Fruit fly (Drosophila melanogaster) whole organism, embryonic: ENCODE measurements around the gene ATPsynepsilonL.

Source experiments
- CG10959 ChIP-seq: fragments of 200-800 bp; sonication (Bioruptor generic); IDR thresholded peaks from 2 replicates; pipeline ENCODE4 v1.3.6; 2022; ENCODE audit warnings: missing biosample characterization, missing genetic modification characterization
- CG10979 ChIP-seq: fragments of 200-800 bp; sonication (Bioruptor generic); optimal IDR thresholded peaks from 2 replicates; lab custom pipeline; 2018; ENCODE audit warnings: missing biosample characterization, mild to moderate bottlenecking, missing genetic modification characterization, moderate library complexity
- CG11085 ChIP-seq: fragments of 200-800 bp; sonication (Bioruptor generic); IDR thresholded peaks from 2 replicates; pipeline ENCODE4 v1.3.6; 2022; ENCODE audit warnings: missing biosample characterization, missing genetic modification characterization
- CG12071 ChIP-seq: fragments of 200-800 bp; sonication (Bioruptor generic); optimal IDR thresholded peaks from 3 replicates; lab custom pipeline; 2018; ENCODE audit warnings: missing biosample characterization, mild to moderate bottlenecking, missing genetic modification characterization
- CG15269 ChIP-seq: fragments of 200-800 bp; sonication (Bioruptor generic); optimal IDR thresholded peaks from 2 replicates; lab custom pipeline; 2018; ENCODE audit warnings: missing biosample characterization, mild to moderate bottlenecking, missing genetic modification characterization, moderate library complexity
- CG17568 ChIP-seq: fragments of 200-800 bp; sonication (Bioruptor generic); optimal IDR thresholded peaks from 2 replicates; lab custom pipeline; 2018; ENCODE audit warnings: missing biosample characterization, mild to moderate bottlenecking, missing genetic modification characterization, moderate library complexity
- CG32772 ChIP-seq: fragments of 200-800 bp; sonication (Bioruptor generic); IDR thresholded peaks from 2 replicates; pipeline ENCODE4 v1.3.6; 2022; ENCODE audit warnings: missing biosample characterization, missing genetic modification characterization
- CG42726 ChIP-seq: fragments of 200-800 bp; sonication (Bioruptor generic); IDR thresholded peaks from 2 replicates; pipeline ENCODE4 v1.3.6; 2022; ENCODE audit warnings: missing biosample characterization, missing genetic modification characterization; ENCODE audit not compliant: partially characterized antibody
- CG4404 ChIP-seq: fragments of 200-800 bp; sonication (Bioruptor generic); IDR thresholded peaks from 2 replicates; pipeline ENCODE4 v1.3.6; 2022; ENCODE audit warnings: missing biosample characterization, missing genetic modification characterization
- CG6813 ChIP-seq: fragments of 200-800 bp; sonication (Bioruptor generic); optimal IDR thresholded peaks from 2 replicates; lab custom pipeline; 2017; ENCODE audit warnings: missing biosample characterization, missing genetic modification characterization, mild to moderate bottlenecking, moderate library complexity, missing genetic modification reagents
- CG7745 ChIP-seq: fragments of 200-800 bp; sonication (Bioruptor generic); optimal IDR thresholded peaks from 2 replicates; lab custom pipeline; 2018; ENCODE audit warnings: missing biosample characterization, mild to moderate bottlenecking, missing genetic modification characterization, moderate library complexity
- CG8478 ChIP-seq: fragments of >200 bp; optimal IDR thresholded peaks from 2 replicates; lab custom pipeline; 2018
- Eip74EF ChIP-seq, 2 experiments: fragments of 200-800 bp in 1 of 2; fragments of >200 bp in 1 of 2; sonication (Bioruptor generic) in 1 of 2; optimal IDR thresholded peaks; 2 replicates each; lab custom pipeline; 2017 to 2019; ENCODE audit warnings: missing biosample characterization in 2 of 2, missing genetic modification characterization in 2 of 2, mild to moderate bottlenecking in 1 of 2, moderate library complexity in 1 of 2
- HLH3B ChIP-seq: fragments of 200-800 bp; sonication (Bioruptor generic); IDR thresholded peaks from 2 replicates; pipeline ENCODE4 v1.3.6; 2022; ENCODE audit warnings: missing biosample characterization, missing genetic modification characterization
- HLH54F ChIP-seq: fragments of 200-800 bp; sonication (Bioruptor generic); optimal IDR thresholded peaks from 3 replicates; lab custom pipeline; 2016; ENCODE audit warnings: missing biosample characterization, missing genetic modification characterization
- Hand ChIP-seq: fragments of 200-800 bp; sonication (Bioruptor generic); optimal IDR thresholded peaks from 2 replicates; lab custom pipeline; 2017; ENCODE audit warnings: mild to moderate bottlenecking, missing biosample characterization, missing genetic modification reagents, missing genetic modification characterization
- HmgD ChIP-seq: fragments of 200-800 bp; sonication (Bioruptor generic); optimal IDR thresholded peaks from 3 replicates; lab custom pipeline; 2016; ENCODE audit warnings: missing biosample characterization, missing genetic modification characterization
- Hr51 ChIP-seq, 2 experiments: fragments of 200-800 bp; sonication (Bioruptor generic); optimal IDR thresholded peaks; 2 replicates in 1 of 2; 3 replicates in 1 of 2; lab custom pipeline; 2016 to 2018; ENCODE audit warnings: missing biosample characterization in 2 of 2, missing genetic modification characterization in 2 of 2, mild to moderate bottlenecking in 1 of 2, moderate library complexity in 1 of 2
- Hr78 ChIP-seq, 2 experiments: fragments of 200-800 bp in 1 of 2; fragments of >200 bp in 1 of 2; sonication (Bioruptor generic) in 1 of 2; optimal IDR thresholded peaks; 2 replicates each; lab custom pipeline; 2017 to 2019; ENCODE audit warnings: missing biosample characterization in 2 of 2, missing genetic modification characterization in 2 of 2, mild to moderate bottlenecking in 1 of 2, moderate library complexity in 1 of 2
- Mrtf ChIP-seq: fragments of 200-800 bp; sonication (Bioruptor generic); IDR thresholded peaks from 3 replicates; pipeline ENCODE4 v1.3.6; 2022; ENCODE audit warnings: missing biosample characterization, missing genetic modification characterization
- Ptx1 ChIP-seq: fragments of 200-800 bp; sonication (Bioruptor generic); IDR thresholded peaks from 2 replicates; pipeline ENCODE4 v1.3.6; 2022; ENCODE audit warnings: missing biosample characterization, missing genetic modification characterization
- Rx ChIP-seq: fragments of 200-800 bp; sonication (Bioruptor generic); IDR thresholded peaks from 2 replicates; pipeline ENCODE4 v1.3.6; 2022; ENCODE audit warnings: missing biosample characterization, missing genetic modification characterization
- Usf ChIP-seq: fragments of 200-800 bp; sonication (Bioruptor generic); optimal IDR thresholded peaks from 2 replicates; lab custom pipeline; 2017; ENCODE audit warnings: missing genotype, missing biosample characterization, missing genetic modification characterization
- ato ChIP-seq: fragments of 200-800 bp; sonication (Bioruptor generic); IDR thresholded peaks from 2 replicates; pipeline ENCODE4 v1.3.6; 2022; ENCODE audit warnings: missing biosample characterization, missing genetic modification characterization; ENCODE audit not compliant: partially characterized antibody
- bbx ChIP-seq: fragments of 200-800 bp; sonication (Bioruptor generic); IDR thresholded peaks from 2 replicates; pipeline ENCODE4 v1.3.6; 2022; ENCODE audit warnings: missing biosample characterization, missing genetic modification characterization; ENCODE audit not compliant: partially characterized antibody
- cad ChIP-seq: fragments of >200 bp; optimal IDR thresholded peaks from 2 replicates; lab custom pipeline; 2017; ENCODE audit warnings: missing biosample characterization, missing genetic modification characterization
- crp ChIP-seq, 2 experiments: fragments of 200-800 bp; sonication (Bioruptor generic); optimal IDR thresholded peaks; 2 replicates in 1 of 2; 3 replicates in 1 of 2; lab custom pipeline; 2017; ENCODE audit warnings: missing biosample characterization in 2 of 2, missing genetic modification characterization in 2 of 2, mild to moderate bottlenecking in 1 of 2, moderate library complexity in 1 of 2
- dan ChIP-seq: fragments of 200-800 bp; sonication (Bioruptor generic); IDR thresholded peaks from 2 replicates; pipeline ENCODE4 v1.3.6; 2022; ENCODE audit warnings: missing biosample characterization, missing genetic modification characterization
- danr ChIP-seq: fragments of 200-800 bp; sonication (Bioruptor generic); IDR thresholded peaks from 2 replicates; pipeline ENCODE4 v1.3.6; 2022; ENCODE audit warnings: missing biosample characterization, missing genetic modification characterization
- dimm ChIP-seq: fragments of 200-800 bp; sonication (Bioruptor generic); IDR thresholded peaks from 2 replicates; pipeline ENCODE4 v1.3.6; 2022; ENCODE audit warnings: missing biosample characterization, missing genetic modification characterization
- dpn ChIP-seq, 2 experiments: fragments of 200-800 bp; sonication (Bioruptor generic); optimal IDR thresholded peaks; 3 replicates each; lab custom pipeline; 2016; ENCODE audit warnings: missing biosample characterization in 2 of 2, missing genetic modification characterization in 2 of 2
- emc ChIP-seq: fragments of 200-800 bp; sonication (Bioruptor generic); optimal IDR thresholded peaks from 2 replicates; lab custom pipeline; 2016; ENCODE audit warnings: missing biosample characterization, missing genetic modification characterization
- ftz-f1 ChIP-seq: fragments of 200-800 bp; sonication (Bioruptor generic); optimal IDR thresholded peaks from 2 replicates; lab custom pipeline; 2016; ENCODE audit warnings: missing biosample characterization, missing genetic modification characterization
- fu2 ChIP-seq: fragments of 200-800 bp; sonication (Bioruptor generic); optimal IDR thresholded peaks from 2 replicates; lab custom pipeline; 2016; ENCODE audit warnings: missing biosample characterization, missing genetic modification characterization
- her ChIP-seq: fragments of 200-800 bp; sonication (Bioruptor generic); optimal IDR thresholded peaks from 2 replicates; lab custom pipeline; 2016; ENCODE audit warnings: missing biosample characterization, missing genetic modification characterization
- jumu ChIP-seq: fragments of 200-800 bp; sonication (Bioruptor generic); optimal IDR thresholded peaks from 3 replicates; lab custom pipeline; 2016; ENCODE audit warnings: missing biosample characterization, missing genetic modification characterization
- ken ChIP-seq: fragments of 200-800 bp; sonication (Bioruptor generic); IDR thresholded peaks from 3 replicates; pipeline ENCODE4 v1.3.6; 2022; ENCODE audit warnings: missing biosample characterization, missing genetic modification characterization
- luna ChIP-seq: fragments of 200-800 bp; sonication (Bioruptor generic); optimal IDR thresholded peaks from 2 replicates; lab custom pipeline; 2016; ENCODE audit warnings: missing biosample characterization, missing genetic modification characterization
- maf-S ChIP-seq: fragments of 200-800 bp; sonication (Bioruptor generic); optimal IDR thresholded peaks from 2 replicates; lab custom pipeline; 2016; ENCODE audit warnings: missing biosample characterization, missing genetic modification characterization
- nmo ChIP-seq: fragments of 200-800 bp; sonication (Bioruptor generic); optimal IDR thresholded peaks from 2 replicates; lab custom pipeline; 2018; ENCODE audit warnings: missing biosample characterization, mild to moderate bottlenecking, missing genetic modification characterization, moderate library complexity
- oc ChIP-seq: fragments of 200-800 bp; sonication (Bioruptor generic); optimal IDR thresholded peaks from 2 replicates; lab custom pipeline; 2018; ENCODE audit warnings: missing biosample characterization, mild to moderate bottlenecking, missing genetic modification characterization, moderate library complexity
- pfk ChIP-seq: fragments of 200-800 bp; sonication (Bioruptor generic); optimal IDR thresholded peaks from 2 replicates; lab custom pipeline; 2018; ENCODE audit warnings: missing biosample characterization, mild to moderate bottlenecking, missing genetic modification characterization, moderate library complexity
- pum ChIP-seq: fragments of 200-800 bp; sonication (Bioruptor generic); optimal IDR thresholded peaks from 2 replicates; lab custom pipeline; 2016; ENCODE audit warnings: missing biosample characterization, missing genetic modification characterization
- ro ChIP-seq: fragments of 200-800 bp; sonication (Bioruptor generic); IDR thresholded peaks from 2 replicates; pipeline ENCODE4 v1.3.6; 2022; ENCODE audit warnings: missing biosample characterization, missing genetic modification characterization
- slou ChIP-seq: fragments of 200-800 bp; sonication (Bioruptor generic); optimal IDR thresholded peaks from 3 replicates; lab custom pipeline; 2016; ENCODE audit warnings: missing biosample characterization, missing genetic modification characterization
- unpg ChIP-seq: fragments of 200-800 bp; sonication (Bioruptor generic); optimal IDR thresholded peaks from 3 replicates; lab custom pipeline; 2018; ENCODE audit warnings: missing biosample characterization, mild to moderate bottlenecking, missing genetic modification characterization, moderate library complexity
- wek ChIP-seq: fragments of 200-800 bp; sonication (Bioruptor generic); optimal IDR thresholded peaks from 3 replicates; lab custom pipeline; 2018; ENCODE audit warnings: missing biosample characterization, mild to moderate bottlenecking, missing genetic modification characterization, moderate library complexity
- wor ChIP-seq: fragments of 200-800 bp; sonication (Bioruptor generic); IDR thresholded peaks from 2 replicates; pipeline ENCODE4 v1.3.6; 2022; ENCODE audit warnings: missing biosample characterization, missing genetic modification characterization

Gene ATPsynepsilonL

dm6 chr3R:10139649-10140598 lies 18.4 kb downstream of the ATPsynepsilonL start, which contains the start of gene tws (continued):
- TF ChIP-seq Eip74EF (GFP tag; optimal IDR thresholded peaks at IDR 0.05; lab: Kevin White, UChicago): peak in 1 of 2 experiments; percentile 36
- TF ChIP-seq maf-S (GFP tag; lab: Kevin White, UChicago): peak; percentile 24
- TF ChIP-seq luna: no peak
- peak; percentile 29 for TF ChIP-seq CG10979 (tag; lab: Kevin White, UChicago)
- no peak for TF ChIP-seq crp (GFP tag; optimal IDR thresholded peaks at IDR 0.05; lab: Kevin White, UChicago)
- TF ChIP-seq dpn (GFP tag; optimal IDR thresholded peaks at IDR 0.05; lab: Kevin White, UChicago): peak in 1 of 2 experiments; percentile 48
- TF ChIP-seq CG10959: no peak
- peak; percentile 23 for TF ChIP-seq nmo (GFP tag; lab: Kevin White, UChicago)
- TF ChIP-seq dan (GFP tag; lab: Robert Waterston, UW): no peak
- TF ChIP-seq her (GFP tag; lab: Kevin White, UChicago): peak; percentile 74
- no peak for TF ChIP-seq bbx (GFP tag; lab: Robert Waterston, UW)
- 0 out of 3 replicates have a peak, but pooled peaks have one; percentile 48 for TF ChIP-seq Mrtf (GFP tag; lab: Robert Waterston, UW)
- no peak for TF ChIP-seq Rx (GFP tag; lab: Robert Waterston, UW)
- no peak for TF ChIP-seq slou (GFP tag; lab: Kevin White, UChicago)
- no peak for TF ChIP-seq CG42726 (GFP tag; lab: Robert Waterston, UW)
- no peak for TF ChIP-seq CG7745 (tag; lab: Kevin White, UChicago)
- TF ChIP-seq wor (GFP tag; lab: Robert Waterston, UW): no peak
- TF ChIP-seq CG15269 (tag; lab: Kevin White, UChicago): peak; percentile 65
- no peak for TF ChIP-seq CG8478 (lab: Kevin White, UChicago)
- no peak for TF ChIP-seq CG32772
- no peak for TF ChIP-seq Usf (GFP tag; lab: Kevin White, UChicago)
- no peak for TF ChIP-seq HmgD (GFP tag; lab: Kevin White, UChicago)
- TF ChIP-seq CG12071 (GFP tag; lab: Kevin White, UChicago): peak; percentile 81
- peak; percentile 60 for TF ChIP-seq CG17568
- TF ChIP-seq HLH3B (GFP tag; lab: Robert Waterston, UW): 0 out of 2 replicates have a peak, but pooled peaks have one; percentile 5
- no peak for TF ChIP-seq danr (GFP tag; lab: Robert Waterston, UW)
- peak; percentile 69 for TF ChIP-seq unpg (GFP tag; lab: Kevin White, UChicago)
- peak; percentile 67 for TF ChIP-seq wek (GFP tag; lab: Kevin White, UChicago)
- TF ChIP-seq CG11085 (GFP tag; lab: Robert Waterston, UW): no peak
- no peak for TF ChIP-seq CG4404 (GFP tag; lab: Robert Waterston, UW)
- no peak for TF ChIP-seq CG6813 (GFP tag; lab: Kevin White, UChicago)
- peak; percentile 44 for TF ChIP-seq Ptx1 (GFP tag; lab: Robert Waterston, UW)
- TF ChIP-seq Hr51 (GFP tag; optimal IDR thresholded peaks at IDR 0.05; lab: Kevin White, UChicago): peak in 1 of 2 experiments; percentile 61
- no peak for TF ChIP-seq pum (GFP tag; lab: Kevin White, UChicago)
- TF ChIP-seq ken (GFP tag; lab: Robert Waterston, UW): no peak
- peak; percentile 13 for TF ChIP-seq HLH54F (GFP tag; lab: Kevin White, UChicago)
- no peak for TF ChIP-seq dimm
- no peak for TF ChIP-seq cad (GFP tag; lab: Kevin White, UChicago)
- TF ChIP-seq Hand: peak; percentile 46
- TF ChIP-seq fu2: peak; percentile 20
- TF ChIP-seq pfk: no peak
- TF ChIP-seq emc: no peak
- no peak for TF ChIP-seq ato (GFP tag; lab: Robert Waterston, UW)
- TF ChIP-seq jumu (GFP tag; lab: Kevin White, UChicago): no peak
- TF ChIP-seq Hr78 (GFP tag; optimal IDR thresholded peaks at IDR 0.05; lab: Kevin White, UChicago): no peak
- no peak for TF ChIP-seq ro (GFP tag; lab: Robert Waterston, UW)
- TF ChIP-seq ftz-f1: peak; percentile 6
- TF ChIP-seq oc (tag; lab: Kevin White, UChicago): peak; percentile 3
